Worm (Caenorhabditis elegans): ENCODE results near the gene plx-1.

Gene plx-1

DNA sequence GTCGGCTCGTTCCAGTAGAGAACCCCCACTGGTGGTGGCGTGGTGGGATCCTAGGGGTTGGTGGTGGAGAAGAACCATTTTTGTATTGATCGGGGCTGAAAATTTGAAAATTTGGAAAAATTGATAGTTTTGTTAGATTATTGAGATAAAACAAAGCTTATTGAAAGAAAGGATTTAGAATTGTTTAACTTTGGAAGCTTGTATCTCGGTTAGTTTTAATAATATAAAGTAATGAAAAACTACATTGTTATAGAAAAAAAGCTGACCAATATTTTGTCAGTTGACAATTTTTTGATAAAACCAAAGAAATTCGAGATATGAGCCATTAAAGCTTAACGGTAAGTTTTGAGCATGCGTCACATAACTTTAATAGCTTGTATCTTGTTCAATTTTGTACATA is 70.6 kb downstream of the plx-1 start, which contains the start of gene abhd-14:
Gene abhd-14, minus strand, starts transcription at position 101 of the 400 bp plus-strand sequence.
- TF ChIP-seq ctbp-1 (GFP tag; IDR thresholded peaks at IDR 0.05) (no peak), nhr-76 (tag; optimal IDR thresholded peaks at IDR 0.05) (no peak), nhr-48 (tag; optimal IDR thresholded peaks at IDR 0.05) (no peak), zip-2 (tag; optimal IDR thresholded peaks at IDR 0.05) (no peak), attf-4 (tag; optimal IDR thresholded peaks at IDR 0.05) (no peak), mxl-2 (GFP tag; conservative IDR thresholded peaks at IDR 0.05) (no peak), F10B5.3 (tag; optimal IDR thresholded peaks at IDR 0.05) (no peak), zip-11 (GFP tag; IDR thresholded peaks at IDR 0.05) (no peak), cey-2 (tag; optimal IDR thresholded peaks at IDR 0.05; ENCODE audit: borderline replicate concordance, insufficient read depth) (no peak), nhr-42 (GFP tag; IDR thresholded peaks at IDR 0.05) (no peak), T20F7.1 (GFP tag; optimal IDR thresholded peaks at IDR 0.05) (no peak), dpl-1 (GFP tag; optimal IDR thresholded peaks at IDR 0.05) (no peak), tag-97 (GFP tag; IDR thresholded peaks at IDR 0.05) (no peak), nhr-6 (tag; optimal IDR thresholded peaks at IDR 0.05) (no peak), hlh-30 (tag; optimal IDR thresholded peaks at IDR 0.05; ENCODE audit: insufficient read depth) (no peak), nhr-77 (tag; optimal IDR thresholded peaks at IDR 0.05) (no peak), nhr-10 (tag; optimal IDR thresholded peaks at IDR 0.05) (no peak)

Data from whole organism, L4 larva.